Worm (Caenorhabditis elegans) whole organism, young adult: ENCODE data around the gene vab-1.

Source experiments
- B0019.2 ChIP-seq: fragments of 200-800 bp; sonication (Bioruptor generic); conservative IDR thresholded peaks from 2 replicates; pipeline ENCODE4 v1.3.6; 2022; ENCODE audit warnings: missing genetic modification reagents, missing genetic modification characterization, missing compliant biosample characterization
- B0336.3 ChIP-seq: fragments of 200-800 bp; sonication (Bioruptor generic); IDR thresholded peaks from 2 replicates; pipeline ENCODE4 v1.3.6; 2022; ENCODE audit warnings: missing genetic modification characterization, missing compliant biosample characterization
- D2030.7 ChIP-seq: fragments of 200-800 bp; sonication (Bioruptor generic); IDR thresholded peaks from 2 replicates; pipeline ENCODE4 v1.3.6; 2022; ENCODE audit warnings: missing genetic modification reagents, missing genetic modification characterization, missing compliant biosample characterization
- F33H1.4 ChIP-seq: fragments of 200-800 bp; sonication (Bioruptor generic); IDR thresholded peaks from 2 replicates; pipeline ENCODE4 v1.3.6; 2022; ENCODE audit warnings: missing genetic modification reagents, missing genetic modification characterization, missing compliant biosample characterization
- F37B4.10 ChIP-seq: fragments of 200-800 bp; sonication (Bioruptor generic); IDR thresholded peaks from 2 replicates; pipeline ENCODE4 v1.3.6; 2022; ENCODE audit warnings: missing genetic modification characterization, missing compliant biosample characterization
- F39B2.1 ChIP-seq: fragments of 200-800 bp; sonication (Bioruptor generic); IDR thresholded peaks from 2 replicates; pipeline ENCODE4 v1.3.6; 2022; ENCODE audit warnings: missing genetic modification reagents, missing genetic modification characterization, missing compliant biosample characterization
- F49E8.2 ChIP-seq: sonication (generic microtip); optimal IDR thresholded peaks from 3 replicates; lab custom pipeline; 2017; ENCODE audit warnings: missing genetic modification characterization, mild to moderate bottlenecking, missing compliant biosample characterization, antibody characterized with exemption, moderate library complexity; ENCODE audit not compliant: insufficient read depth
- F52B5.7 ChIP-seq: sonication (generic microtip); optimal IDR thresholded peaks from 2 replicates; lab custom pipeline; 2016; ENCODE audit warnings: mild to moderate bottlenecking, missing genetic modification characterization, missing compliant biosample characterization
- F57A8.1 ChIP-seq: fragments of 200-800 bp; sonication (Bioruptor generic); optimal IDR thresholded peaks from 2 replicates; lab custom pipeline; 2018; ENCODE audit warnings: mild to moderate bottlenecking, missing genetic modification characterization, moderate library complexity, missing compliant biosample characterization
- F57C9.4 ChIP-seq: sonication (generic microtip); optimal IDR thresholded peaks from 2 replicates; lab custom pipeline; 2017; ENCODE audit warnings: mild to moderate bottlenecking, missing genetic modification characterization, missing compliant biosample characterization
- T26A5.8 ChIP-seq: sonication (generic microtip); optimal IDR thresholded peaks from 2 replicates; lab custom pipeline; 2016; ENCODE audit warnings: missing genetic modification characterization, missing compliant biosample characterization
- Y53F4B.3 ChIP-seq: fragments of 200-800 bp; sonication (Bioruptor generic); IDR thresholded peaks from 2 replicates; pipeline ENCODE4 v1.3.6; 2022; ENCODE audit warnings: missing genetic modification reagents, missing genetic modification characterization, missing compliant biosample characterization
- ZK185.1 ChIP-seq: sonication (generic microtip); optimal IDR thresholded peaks from 2 replicates; lab custom pipeline; 2016; ENCODE audit warnings: mild to moderate bottlenecking, missing genetic modification characterization, missing compliant biosample characterization; ENCODE audit not compliant: poor library complexity, severe bottlenecking
- akir-1 ChIP-seq: fragments of 200-800 bp; sonication (Bioruptor generic); optimal IDR thresholded peaks from 2 replicates; lab custom pipeline; 2018; ENCODE audit warnings: mild to moderate bottlenecking, missing genetic modification characterization, moderate library complexity, missing compliant biosample characterization
- aptf-2 ChIP-seq: fragments of 200-800 bp; sonication (Bioruptor generic); conservative IDR thresholded peaks from 2 replicates; pipeline ENCODE4 v1.3.6; 2022; ENCODE audit warnings: missing genetic modification reagents, missing genetic modification characterization, missing compliant biosample characterization
- athp-1 ChIP-seq: sonication (generic microtip); optimal IDR thresholded peaks from 2 replicates; lab custom pipeline; 2017; ENCODE audit warnings: mild to moderate bottlenecking, missing genetic modification characterization, missing compliant biosample characterization
- attf-5 ChIP-seq: fragments of 200-800 bp; sonication (Bioruptor generic); optimal IDR thresholded peaks from 2 replicates; lab custom pipeline; 2018; ENCODE audit warnings: mild to moderate bottlenecking, missing genetic modification characterization, missing compliant biosample characterization
- ceh-40 ChIP-seq: fragments of 200-800 bp; sonication (Bioruptor generic); IDR thresholded peaks from 2 replicates; pipeline ENCODE4 v1.3.6; 2022; ENCODE audit warnings: missing genetic modification characterization, missing compliant biosample characterization
- ceh-58 ChIP-seq: fragments of 200-800 bp; sonication (Bioruptor generic); IDR thresholded peaks from 2 replicates; pipeline ENCODE4 v1.3.6; 2022; ENCODE audit warnings: missing genetic modification characterization, missing compliant biosample characterization
- chd-7 ChIP-seq: sonication (generic microtip); optimal IDR thresholded peaks from 2 replicates; lab custom pipeline; 2016; ENCODE audit warnings: mild to moderate bottlenecking, missing genetic modification characterization, moderate library complexity, missing compliant biosample characterization
- dox-1 ChIP-seq: fragments of 200-800 bp; sonication (Bioruptor generic); IDR thresholded peaks from 2 replicates; pipeline ENCODE4 v1.3.6; 2022; ENCODE audit warnings: missing genetic modification reagents, missing genetic modification characterization, missing compliant biosample characterization
- dpl-1 ChIP-seq: fragments of 150-350 bp; optimal IDR thresholded peaks from 2 replicates; lab custom pipeline; 2014; ENCODE audit warnings: missing biosample characterization, missing genetic modification reagents, missing genetic modification characterization
- efl-1 ChIP-seq: fragments of 150-350 bp; optimal IDR thresholded peaks from 2 replicates; lab custom pipeline; 2014; ENCODE audit warnings: missing biosample characterization, missing genetic modification reagents, missing genetic modification characterization
- egl-18 ChIP-seq: fragments of 200-800 bp; sonication (Bioruptor generic); IDR thresholded peaks from 2 replicates; pipeline ENCODE4 v1.3.6; 2022; ENCODE audit warnings: missing genetic modification reagents, missing genetic modification characterization, missing compliant biosample characterization
- ekl-4 ChIP-seq: fragments of 200-800 bp; sonication (Bioruptor generic); IDR thresholded peaks from 2 replicates; pipeline ENCODE4 v1.3.6; 2022; ENCODE audit warnings: missing genetic modification reagents, missing genetic modification characterization, missing compliant biosample characterization
- gei-17 ChIP-seq: fragments of 200-800 bp; sonication (Bioruptor generic); optimal IDR thresholded peaks from 2 replicates; lab custom pipeline; 2018; ENCODE audit warnings: mild to moderate bottlenecking, missing genetic modification characterization, missing compliant biosample characterization
- hmg-1.2 ChIP-seq: fragments of 200-800 bp; sonication (Bioruptor generic); IDR thresholded peaks from 2 replicates; pipeline ENCODE4 v1.3.6; 2022; ENCODE audit warnings: missing genetic modification reagents, missing genetic modification characterization, missing compliant biosample characterization
- let-607 ChIP-seq, 2 experiments: fragments of 200-800 bp in 1 of 2; sonication (Bioruptor generic) in 1 of 2; sonication (generic microtip) in 1 of 2; optimal IDR thresholded peaks; 2 replicates each; lab custom pipeline; 2016 to 2018; ENCODE audit warnings: mild to moderate bottlenecking in 2 of 2, missing compliant biosample characterization in 2 of 2, missing genetic modification characterization in 2 of 2, moderate library complexity in 2 of 2, missing genotype in 1 of 2
- lin-40 ChIP-seq: sonication (generic microtip); optimal IDR thresholded peaks from 2 replicates; lab custom pipeline; 2016; ENCODE audit warnings: missing genetic modification characterization, mild to moderate bottlenecking, missing compliant biosample characterization, missing genotype, missing genetic modification reagents
- lin-54 ChIP-seq: fragments of 200-800 bp; sonication (Bioruptor generic); optimal IDR thresholded peaks from 2 replicates; lab custom pipeline; 2018; ENCODE audit warnings: mild to moderate bottlenecking, missing genetic modification characterization, missing compliant biosample characterization
- lir-1 ChIP-seq: fragments of 200-800 bp; sonication (Bioruptor generic); conservative IDR thresholded peaks from 2 replicates; pipeline ENCODE4 v1.3.6; 2022; ENCODE audit warnings: missing genetic modification reagents, missing genetic modification characterization, missing compliant biosample characterization
- lsl-1 ChIP-seq: fragments of 200-800 bp; sonication (Bioruptor generic); optimal IDR thresholded peaks from 2 replicates; lab custom pipeline; 2018; ENCODE audit warnings: mild to moderate bottlenecking, missing genetic modification characterization, moderate library complexity, missing compliant biosample characterization
- madf-10 ChIP-seq: sonication (generic microtip); optimal IDR thresholded peaks from 2 replicates; lab custom pipeline; 2016; ENCODE audit warnings: mild to moderate bottlenecking, missing genetic modification characterization, missing compliant biosample characterization
- madf-6 ChIP-seq: fragments of 200-800 bp; sonication (Bioruptor generic); IDR thresholded peaks from 2 replicates; pipeline ENCODE4 v1.3.6; 2022; ENCODE audit warnings: missing genetic modification reagents, missing genetic modification characterization, missing compliant biosample characterization
- nfya-2 ChIP-seq: fragments of 200-800 bp; sonication (Bioruptor generic); IDR thresholded peaks from 2 replicates; pipeline ENCODE4 v1.3.6; 2022; ENCODE audit warnings: missing genetic modification reagents, missing genetic modification characterization, missing compliant biosample characterization
- nhr-27 ChIP-seq: fragments of 200-800 bp; sonication (Bioruptor generic); optimal IDR thresholded peaks from 2 replicates; lab custom pipeline; 2018; ENCODE audit warnings: mild to moderate bottlenecking, missing genetic modification characterization, moderate library complexity, missing compliant biosample characterization
- nhr-80 ChIP-seq: sonication (generic microtip); optimal IDR thresholded peaks from 2 replicates; lab custom pipeline; 2016; ENCODE audit warnings: missing genetic modification characterization, missing compliant biosample characterization
- nhr-90 ChIP-seq: sonication (generic microtip); optimal IDR thresholded peaks from 2 replicates; lab custom pipeline; 2016; ENCODE audit warnings: missing genotype, mild to moderate bottlenecking, missing genetic modification characterization, missing compliant biosample characterization
- pbrm-1 ChIP-seq: fragments of 200-800 bp; sonication (Bioruptor generic); IDR thresholded peaks from 2 replicates; pipeline ENCODE4 v1.3.6; 2022; ENCODE audit warnings: missing genetic modification reagents, missing genetic modification characterization, missing compliant biosample characterization
- repo-1 ChIP-seq: sonication (generic microtip); optimal IDR thresholded peaks from 2 replicates; lab custom pipeline; 2017; ENCODE audit warnings: mild to moderate bottlenecking, missing genetic modification characterization, missing compliant biosample characterization
- snpc-4 ChIP-seq, 5 experiments: fragments of 150-350 bp in 1 of 5; sonication (generic microtip) in 4 of 5; optimal IDR thresholded peaks; 2 replicates each; lab custom pipeline; 2014 to 2018; ENCODE audit warnings: missing genetic modification characterization in 5 of 5, missing biosample characterization in 3 of 5, antibody characterized with exemption in 2 of 5, mild to moderate bottlenecking in 2 of 5, missing compliant biosample characterization in 2 of 5, missing genotype in 2 of 5, moderate library complexity in 2 of 5, missing genetic modification reagents in 1 of 5
- tbp1 ChIP-seq: fragments of 200-800 bp; sonication (Bioruptor generic); optimal IDR thresholded peaks from 2 replicates; lab custom pipeline; 2018; ENCODE audit warnings: mild to moderate bottlenecking, missing genetic modification characterization, missing compliant biosample characterization
- unc-62 ChIP-seq: fragments of 150-350 bp; optimal IDR thresholded peaks from 2 replicates; lab custom pipeline; 2014; ENCODE audit warnings: missing biosample characterization, missing genetic modification reagents, missing genetic modification characterization
- xnd-1 ChIP-seq: sonication (generic microtip); optimal IDR thresholded peaks from 2 replicates; lab custom pipeline; 2016; ENCODE audit warnings: missing genotype, missing genetic modification reagents, missing genetic modification characterization, missing compliant biosample characterization
- zim-3 ChIP-seq: sonication (generic microtip); optimal IDR thresholded peaks from 2 replicates; lab custom pipeline; 2017; ENCODE audit warnings: mild to moderate bottlenecking, missing genetic modification characterization, moderate library complexity, missing compliant biosample characterization
- ztf-25 ChIP-seq: fragments of 200-800 bp; sonication (Bioruptor generic); IDR thresholded peaks from 2 replicates; pipeline ENCODE4 v1.3.6; 2022; ENCODE audit warnings: missing genetic modification reagents, missing genetic modification characterization, missing compliant biosample characterization

Gene vab-1

ce11 chrII:4603035-4603434, 31.2 kb downstream of the vab-1 start, which contains the start of gene F35D11.4 (continued):
- TF ChIP-seq ceh-40 (GFP tag; lab: Robert Waterston, UW): no peak
- TF ChIP-seq lir-1 (GFP tag; lab: Robert Waterston, UW): 0 out of 2 replicates have a peak, but pooled peaks have one; percentile 51
- TF ChIP-seq F57C9.4 (tag; lab: Kevin White, UChicago): no peak
- no peak for TF ChIP-seq zim-3 (tag; lab: Kevin White, UChicago)
- TF ChIP-seq lin-54: peak; percentile 88
- TF ChIP-seq madf-10: peak; percentile 69
- TF ChIP-seq aptf-2 (GFP tag; lab: Robert Waterston, UW): peak; percentile 88
- TF ChIP-seq T26A5.8 (tag; lab: Kevin White, UChicago): no peak
- TF ChIP-seq Y53F4B.3: no peak
- no peak for TF ChIP-seq ceh-58 (GFP tag; lab: Robert Waterston, UW)
- peak; percentile 92 for TF ChIP-seq ZK185.1 (tag; lab: Kevin White, UChicago)
- no peak for TF ChIP-seq ztf-25 (GFP tag; lab: Robert Waterston, UW)
- TF ChIP-seq F52B5.7 (tag; lab: Kevin White, UChicago): no peak
- TF ChIP-seq lin-40 (tag; lab: Kevin White, UChicago): peak; percentile 51
- TF ChIP-seq, all 124 proteins: peak for 47

ce11 chrII:4604149-4604548, 32.3 kb downstream of the vab-1 start:
- TF ChIP-seq akir-1 (no peak), unc-62 (GFP tag; lab: Kevin White, UChicago) (peak; percentile 57), nfya-2 (no peak), let-607 (tag; optimal IDR thresholded peaks at IDR 0.05; lab: Kevin White, UChicago) (peak in 1 of 2 experiments; percentile 21), nhr-80 (tag; lab: Kevin White, UChicago) (peak; percentile 69), gei-17 (GFP tag; lab: Kevin White, UChicago) (no peak), snpc-4 (GFP tag; optimal IDR thresholded peaks at IDR 0.05; lab: Kevin White, UChicago) (no peak), snpc-4 (tag; optimal IDR thresholded peaks at IDR 0.05; lab: Kevin White, UChicago) (no peak), F57C9.4 (tag; lab: Kevin White, UChicago) (no peak)

- TF ChIP-seq F49E8.2 (peak; percentile 46), B0019.2 (peak; percentile 67), hmg-1.2 (GFP tag; lab: Robert Waterston, UW) (peak; percentile 21; the same call in 1 of the 2 replicates), efl-1 (GFP tag; lab: Kevin White, UChicago) (peak; percentile 42), repo-1 (tag; lab: Kevin White, UChicago) (no peak), nhr-27 (tag; lab: Kevin White, UChicago) (no peak), ekl-4 (GFP tag; lab: Robert Waterston, UW) (no peak), F57A8.1 (GFP tag; lab: Kevin White, UChicago) (no peak), ZK185.1 (tag; lab: Kevin White, UChicago) (no peak), dpl-1 (GFP tag; lab: Kevin White, UChicago) (peak; percentile 42), nhr-90 (tag; lab: Kevin White, UChicago) (no peak), F39B2.1 (GFP tag; lab: Robert Waterston, UW) (no peak), dox-1 (peak; percentile 42; the same call in 1 of the 2 replicates), tbp1 (peak; percentile 33), attf-5 (GFP tag; lab: Kevin White, UChicago) (no peak), lsl-1 (GFP tag; lab: Kevin White, UChicago) (peak; percentile 99), athp-1 (tag; lab: Kevin White, UChicago) (peak; percentile 74), F37B4.10 (GFP tag; lab: Robert Waterston, UW) (no peak), egl-18 (no peak), madf-6 (GFP tag; lab: Robert Waterston, UW) (peak; percentile 98), pbrm-1 (peak; percentile 58; the same call in 1 of the 2 replicates), chd-7 (no peak), D2030.7 (GFP tag; lab: Robert Waterston, UW) (peak; percentile 80), F33H1.4 (GFP tag; lab: Robert Waterston, UW) (peak; percentile 73), B0336.3 (GFP tag; lab: Robert Waterston, UW) (no peak), xnd-1 (tag; lab: Kevin White, UChicago) (peak; percentile 94)
These were observed 32.9 kb downstream of the vab-1 start for ce11 chrII:4604680-4605079.
